Fruit fly (Drosophila melanogaster) whole organism, embryonic: Measurements from ENCODE around the gene gdl.
A peak's percentile ranks its signal among the peaks of the same experiment; 100 is the strongest.

ENCODE experiments used
- Atf6 ChIP-seq: fragments of 200-800 bp; sonication (Bioruptor generic); IDR thresholded peaks from 2 replicates; pipeline ENCODE4 v1.3.6; 2022; ENCODE audit warnings: missing biosample characterization, missing genetic modification characterization
- BtbVII ChIP-seq: fragments of 200-800 bp; sonication (Bioruptor generic); optimal IDR thresholded peaks from 3 replicates; lab custom pipeline; 2017; ENCODE audit warnings: missing biosample characterization, mild to moderate bottlenecking, missing genetic modification characterization
- CG10267 ChIP-seq: fragments of 200-800 bp; sonication (Bioruptor generic); optimal IDR thresholded peaks from 2 replicates; lab custom pipeline; 2018; ENCODE audit warnings: missing biosample characterization, mild to moderate bottlenecking, missing genetic modification characterization, moderate library complexity
- CG11560 ChIP-seq: fragments of 200-800 bp; sonication (Bioruptor generic); IDR thresholded peaks from 3 replicates; pipeline ENCODE4 v1.3.6; 2022; ENCODE audit warnings: missing biosample characterization, missing genetic modification characterization
- CG12744 ChIP-seq: fragments of 200-800 bp; sonication (Bioruptor generic); optimal IDR thresholded peaks from 2 replicates; lab custom pipeline; 2016; ENCODE audit warnings: missing biosample characterization, missing genetic modification characterization
- CG13775 ChIP-seq: fragments of 200-800 bp; sonication (Bioruptor generic); optimal IDR thresholded peaks from 3 replicates; lab custom pipeline; 2017; ENCODE audit warnings: missing biosample characterization, mild to moderate bottlenecking, missing genetic modification characterization
- CG18619 ChIP-seq: fragments of 200-800 bp; sonication (Bioruptor generic); optimal IDR thresholded peaks from 3 replicates; lab custom pipeline; 2017; ENCODE audit warnings: missing biosample characterization, mild to moderate bottlenecking, missing genetic modification characterization
- CG2875 ChIP-seq: fragments of 200-800 bp; sonication (Bioruptor generic); optimal IDR thresholded peaks from 2 replicates; lab custom pipeline; 2017; ENCODE audit warnings: missing biosample characterization, mild to moderate bottlenecking, missing genetic modification characterization, missing genetic modification reagents
- CG2889 ChIP-seq: fragments of 200-800 bp; sonication (Bioruptor generic); IDR thresholded peaks from 3 replicates; pipeline ENCODE4 v1.3.6; 2022; ENCODE audit warnings: missing biosample characterization, missing genetic modification characterization
- CG31365 ChIP-seq: fragments of 200-800 bp; sonication (Bioruptor generic); optimal IDR thresholded peaks from 2 replicates; lab custom pipeline; 2018; ENCODE audit warnings: missing biosample characterization, mild to moderate bottlenecking, missing genetic modification characterization
- CG34376 ChIP-seq: fragments of 200-800 bp; sonication (Bioruptor generic); optimal IDR thresholded peaks from 2 replicates; lab custom pipeline; 2018; ENCODE audit warnings: missing biosample characterization, mild to moderate bottlenecking, missing genetic modification characterization
- CG3726 ChIP-seq: fragments of 200-800 bp; sonication (Bioruptor generic); IDR thresholded peaks from 3 replicates; pipeline ENCODE4, ENCODE4 v1.3.6; 2022; ENCODE audit warnings: missing biosample characterization, missing genetic modification characterization
- CG3995 ChIP-seq: fragments of 200-800 bp; sonication (Bioruptor generic); optimal IDR thresholded peaks from 3 replicates; lab custom pipeline; 2016; ENCODE audit warnings: missing biosample characterization, missing genetic modification characterization
- CG6791 ChIP-seq: fragments of 200-800 bp; sonication (Bioruptor generic); IDR thresholded peaks from 3 replicates; pipeline ENCODE4 v1.3.6; 2022; ENCODE audit warnings: missing biosample characterization, missing genetic modification characterization; ENCODE audit not compliant: partially characterized antibody
- CG8944 ChIP-seq: fragments of 200-800 bp; sonication (Bioruptor generic); optimal IDR thresholded peaks from 3 replicates; lab custom pipeline; 2016; ENCODE audit warnings: missing biosample characterization, missing genetic modification characterization
- CG9215 ChIP-seq: fragments of 200-800 bp; sonication (Bioruptor generic); IDR thresholded peaks from 2 replicates; pipeline ENCODE4 v1.3.6; 2022; ENCODE audit warnings: missing biosample characterization, missing genetic modification characterization
- Dbx ChIP-seq: fragments of 200-800 bp; sonication (Bioruptor generic); IDR thresholded peaks from 3 replicates; pipeline ENCODE4 v1.3.6; 2022; ENCODE audit warnings: missing biosample characterization, missing genetic modification characterization
- Dek ChIP-seq: fragments of 200-800 bp; sonication (Bioruptor generic); optimal IDR thresholded peaks from 3 replicates; lab custom pipeline; 2019; ENCODE audit warnings: missing biosample characterization, mild to moderate bottlenecking, missing genetic modification characterization, moderate library complexity
- Doc2 ChIP-seq: fragments of 200-800 bp; sonication (Bioruptor generic); IDR thresholded peaks from 2 replicates; pipeline ENCODE4 v1.3.6; 2022; ENCODE audit warnings: missing biosample characterization, missing genetic modification characterization
- E2f2 ChIP-seq: fragments of 200-800 bp; sonication (Bioruptor generic); IDR thresholded peaks from 2 replicates; pipeline ENCODE4 v1.3.6; 2022; ENCODE audit warnings: missing biosample characterization, missing genetic modification characterization
- Nf-YC ChIP-seq: fragments of 200-800 bp; optimal IDR thresholded peaks from 3 replicates; lab custom pipeline; 2019; ENCODE audit warnings: missing biosample characterization, mild to moderate bottlenecking, missing genetic modification characterization, moderate library complexity
- Poxn ChIP-seq: fragments of 200-800 bp; sonication (Bioruptor generic); IDR thresholded peaks from 2 replicates; pipeline ENCODE4 v1.3.6; 2022; ENCODE audit warnings: missing biosample characterization, missing genetic modification characterization
- Tbp ChIP-seq: fragments of >200 bp; optimal IDR thresholded peaks from 2 replicates; lab custom pipeline; 2018; ENCODE audit warnings: missing biosample characterization, missing genetic modification characterization
- Xrp1 ChIP-seq: fragments of 200-800 bp; sonication (Bioruptor generic); IDR thresholded peaks from 2 replicates; pipeline ENCODE4 v1.3.6; 2022; ENCODE audit warnings: missing biosample characterization, missing genetic modification characterization
- ab ChIP-seq: fragments of 200-800 bp; sonication (Bioruptor generic); optimal IDR thresholded peaks from 2 replicates; lab custom pipeline; 2016; ENCODE audit warnings: missing biosample characterization, missing genetic modification characterization
- ara ChIP-seq: fragments of 200-800 bp; sonication (Bioruptor generic); IDR thresholded peaks from 2 replicates; pipeline ENCODE4 v1.3.6; 2022; ENCODE audit warnings: missing biosample characterization, missing genetic modification characterization
- bab2 ChIP-seq: fragments of 200-800 bp; sonication (Bioruptor generic); optimal IDR thresholded peaks from 2 replicates; lab custom pipeline; 2016; ENCODE audit warnings: missing biosample characterization, missing genetic modification characterization
- bigmax ChIP-seq: fragments of 200-800 bp; sonication (Bioruptor generic); optimal IDR thresholded peaks from 2 replicates; lab custom pipeline; 2018; ENCODE audit warnings: missing biosample characterization, mild to moderate bottlenecking, missing genetic modification characterization
- cato ChIP-seq: fragments of 200-800 bp; sonication (Bioruptor generic); optimal IDR thresholded peaks from 2 replicates; lab custom pipeline; 2016; ENCODE audit warnings: missing biosample characterization, missing genetic modification characterization, borderline replicate concordance
- corto ChIP-seq: fragments of 200-800 bp; sonication (Bioruptor generic); optimal IDR thresholded peaks from 2 replicates; lab custom pipeline; 2016; ENCODE audit warnings: missing biosample characterization, mild to moderate bottlenecking, missing genetic modification characterization, moderate library complexity
- crc ChIP-seq: fragments of 200-800 bp; sonication (Bioruptor generic); optimal IDR thresholded peaks from 2 replicates; lab custom pipeline; 2016; ENCODE audit warnings: missing biosample characterization, missing genetic modification characterization
- croc ChIP-seq: fragments of 200-800 bp; sonication (Bioruptor generic); conservative IDR thresholded peaks from 3 replicates; pipeline ENCODE4 v1.3.6; 2022; ENCODE audit warnings: missing biosample characterization, missing genetic modification characterization
- crp ChIP-seq, 2 experiments: fragments of 200-800 bp; sonication (Bioruptor generic); optimal IDR thresholded peaks; 2 replicates in 1 of 2; 3 replicates in 1 of 2; lab custom pipeline; 2017; ENCODE audit warnings: missing biosample characterization in 2 of 2, missing genetic modification characterization in 2 of 2, mild to moderate bottlenecking in 1 of 2, moderate library complexity in 1 of 2
- ftz-f1 ChIP-seq: fragments of 200-800 bp; sonication (Bioruptor generic); optimal IDR thresholded peaks from 2 replicates; lab custom pipeline; 2016; ENCODE audit warnings: missing biosample characterization, missing genetic modification characterization
- fu2 ChIP-seq: fragments of 200-800 bp; sonication (Bioruptor generic); optimal IDR thresholded peaks from 2 replicates; lab custom pipeline; 2016; ENCODE audit warnings: missing biosample characterization, missing genetic modification characterization
- insv ChIP-seq, 2 experiments: fragments of 200-800 bp; sonication (Bioruptor generic); optimal IDR thresholded peaks; 3 replicates each; lab custom pipeline; 2016 to 2018; ENCODE audit warnings: missing biosample characterization in 2 of 2, missing genetic modification characterization in 2 of 2
- inv ChIP-seq: fragments of 200-800 bp; sonication (Bioruptor generic); IDR thresholded peaks from 2 replicates; pipeline ENCODE4 v1.3.6; 2022; ENCODE audit warnings: missing biosample characterization, missing genetic modification characterization; ENCODE audit not compliant: partially characterized antibody
- jumu ChIP-seq: fragments of 200-800 bp; sonication (Bioruptor generic); optimal IDR thresholded peaks from 3 replicates; lab custom pipeline; 2016; ENCODE audit warnings: missing biosample characterization, missing genetic modification characterization
- lilli ChIP-seq: fragments of 200-800 bp; sonication (Bioruptor generic); optimal IDR thresholded peaks from 3 replicates; lab custom pipeline; 2016; ENCODE audit warnings: missing biosample characterization, missing genetic modification characterization
- maf-S ChIP-seq: fragments of 200-800 bp; sonication (Bioruptor generic); optimal IDR thresholded peaks from 2 replicates; lab custom pipeline; 2016; ENCODE audit warnings: missing biosample characterization, missing genetic modification characterization
- mld ChIP-seq: fragments of 200-800 bp; sonication (Bioruptor generic); IDR thresholded peaks from 3 replicates; pipeline ENCODE4 v1.3.6; 2022; ENCODE audit warnings: missing biosample characterization, missing genetic modification characterization; ENCODE audit not compliant: partially characterized antibody
- odd ChIP-seq: fragments of 200-800 bp; sonication (Bioruptor generic); optimal IDR thresholded peaks from 2 replicates; lab custom pipeline; 2017; ENCODE audit warnings: missing biosample characterization, mild to moderate bottlenecking, missing genetic modification characterization
- onecut ChIP-seq: fragments of 200-800 bp; sonication (Bioruptor generic); IDR thresholded peaks from 2 replicates; pipeline ENCODE4 v1.3.6; 2022; ENCODE audit warnings: missing biosample characterization, missing genetic modification characterization
- pnt ChIP-seq: fragments of 200-800 bp; sonication (Bioruptor generic); optimal IDR thresholded peaks from 3 replicates; lab custom pipeline; 2016; ENCODE audit warnings: missing biosample characterization, missing genetic modification characterization
- psq ChIP-seq: fragments of 200-800 bp; sonication (Bioruptor generic); optimal IDR thresholded peaks from 2 replicates; lab custom pipeline; 2017; ENCODE audit warnings: missing biosample characterization, missing genetic modification characterization
- ro ChIP-seq: fragments of 200-800 bp; sonication (Bioruptor generic); IDR thresholded peaks from 2 replicates; pipeline ENCODE4 v1.3.6; 2022; ENCODE audit warnings: missing biosample characterization, missing genetic modification characterization
- sens ChIP-seq: fragments of 200-800 bp; sonication (Bioruptor generic); peaks from one replicate; lab custom pipeline; 2016; ENCODE audit warnings: missing biosample characterization, missing genetic modification characterization
- stc ChIP-seq: fragments of 200-800 bp; sonication (Bioruptor generic); IDR thresholded peaks from 2 replicates; pipeline ENCODE4 v1.3.6; 2022; ENCODE audit warnings: missing biosample characterization, missing genetic modification characterization
- tna ChIP-seq: fragments of 200-800 bp; sonication (Bioruptor generic); IDR thresholded peaks from 2 replicates; pipeline ENCODE4 v1.3.6; 2022; ENCODE audit warnings: missing biosample characterization, missing genetic modification characterization; ENCODE audit not compliant: partially characterized antibody
- tx ChIP-seq: fragments of 200-800 bp; sonication (Bioruptor generic); optimal IDR thresholded peaks from 2 replicates; lab custom pipeline; 2016; ENCODE audit warnings: missing biosample characterization, missing genetic modification characterization
- unc-4 ChIP-seq: fragments of 200-800 bp; sonication (Bioruptor generic); IDR thresholded peaks from 2 replicates; pipeline ENCODE4 v1.3.6; 2022; ENCODE audit warnings: missing biosample characterization, missing genetic modification characterization; ENCODE audit not compliant: partially characterized antibody
- vnd ChIP-seq: fragments of 200-800 bp; sonication (Bioruptor generic); IDR thresholded peaks from 3 replicates; pipeline ENCODE4 v1.3.6; 2022; ENCODE audit warnings: missing biosample characterization, missing genetic modification characterization; ENCODE audit not compliant: partially characterized antibody
- wor ChIP-seq: fragments of 200-800 bp; sonication (Bioruptor generic); IDR thresholded peaks from 2 replicates; pipeline ENCODE4 v1.3.6; 2022; ENCODE audit warnings: missing biosample characterization, missing genetic modification characterization

The gdl gene

dm6 chr3L:15509398-15509797, at the start of gene gdl, which contains the start of gene gdl-ORF39 (continued):
- TF ChIP-seq cato (no peak), ab (GFP tag; lab: Kevin White, UChicago) (no peak), insv (GFP tag; optimal IDR thresholded peaks at IDR 0.05; lab: Kevin White, UChicago) (no peak), BtbVII (GFP tag; lab: Kevin White, UChicago) (no peak), Doc2 (GFP tag; lab: Robert Waterston, UW) (no peak), onecut (GFP tag; lab: Robert Waterston, UW) (no peak), Poxn (GFP tag; lab: Robert Waterston, UW) (no peak), CG2889 (no peak), CG13775 (GFP tag; lab: Kevin White, UChicago) (no peak), corto (no peak), fu2 (no peak), vnd (GFP tag; lab: Robert Waterston, UW) (no peak), psq (GFP tag; lab: Kevin White, UChicago) (no peak), jumu (GFP tag; lab: Kevin White, UChicago) (no peak), maf-S (no peak), Dbx (GFP tag; lab: Robert Waterston, UW) (no peak), CG34376 (GFP tag; lab: Kevin White, UChicago) (no peak), inv (GFP tag; lab: Robert Waterston, UW) (no peak), E2f2 (GFP tag; lab: Robert Waterston, UW) (peak; percentile 98), pnt (GFP tag; lab: Kevin White, UChicago) (no peak), ftz-f1 (GFP tag; lab: Kevin White, UChicago) (no peak), CG3995 (no peak), CG31365 (tag; lab: Kevin White, UChicago) (no peak), ro (no peak), croc (GFP tag; lab: Robert Waterston, UW) (no peak), tx (GFP tag; lab: Kevin White, UChicago) (no peak), CG6791 (no peak), stc (GFP tag; lab: Robert Waterston, UW) (no peak), CG9215 (GFP tag; lab: Robert Waterston, UW) (no peak), crc (no peak), CG12744 (no peak), bab2 (GFP tag; lab: Kevin White, UChicago) (no peak), Dek (tag; lab: Kevin White, UChicago) (no peak), CG10267 (tag; lab: Kevin White, UChicago) (peak; percentile 13), tna (no peak), odd (no peak), bigmax (GFP tag; lab: Kevin White, UChicago) (no peak), CG8944 (GFP tag; lab: Kevin White, UChicago) (no peak), crp (GFP tag; optimal IDR thresholded peaks at IDR 0.05; lab: Kevin White, UChicago) (peak; percentile 83 to 98), lilli (no peak), CG2875 (GFP tag; lab: Kevin White, UChicago) (no peak), Atf6 (GFP tag; lab: Robert Waterston, UW) (no peak), ara (GFP tag; lab: Robert Waterston, UW) (no peak), CG18619 (GFP tag; lab: Kevin White, UChicago) (no peak), CG11560 (tag; lab: Robert Waterston, UW) (no peak), CG3726 (GFP tag; lab: Robert Waterston, UW) (no peak), sens (peak; percentile 58), Tbp (GFP tag; lab: Kevin White, UChicago) (no peak), wor (GFP tag; lab: Robert Waterston, UW) (no peak), mld (no peak), Nf-YC (tag; lab: Kevin White, UChicago) (no peak), unc-4 (GFP tag; lab: Robert Waterston, UW) (peak; percentile 32; the same call in 1 of the 2 replicates), Xrp1 (no peak)
